Worm (Caenorhabditis elegans) whole organism, early embryonic: ENCODE data around the gene attf-5.

ENCODE experiments used
- B0310.2 ChIP-seq: sonication (generic microtip); optimal IDR thresholded peaks from 2 replicates; lab custom pipeline; 2016; ENCODE audit warnings: mild to moderate bottlenecking, missing genetic modification characterization, missing compliant biosample characterization
- F13C5.2 ChIP-seq: sonication (generic microtip); optimal IDR thresholded peaks from 2 replicates; lab custom pipeline; 2017; ENCODE audit warnings: mild to moderate bottlenecking, missing genetic modification characterization, inconsistent platforms, missing compliant biosample characterization
- aly-1 ChIP-seq: sonication (generic microtip); optimal IDR thresholded peaks from 2 replicates; lab custom pipeline; 2016; ENCODE audit warnings: missing genetic modification characterization, missing compliant biosample characterization
- ama-1 ChIP-seq: fragments of 150-350 bp; optimal IDR thresholded peaks from 2 replicates; lab custom pipeline; 2014
- ceh-13 ChIP-seq: fragments of 200-800 bp; sonication (Bioruptor generic); optimal IDR thresholded peaks from 2 replicates; lab custom pipeline; 2018; ENCODE audit warnings: mild to moderate bottlenecking, missing genetic modification characterization, missing compliant biosample characterization
- ceh-36 ChIP-seq: sonication (generic microtip); optimal IDR thresholded peaks from 2 replicates; lab custom pipeline; 2016; ENCODE audit warnings: missing genetic modification characterization, inconsistent platforms, missing compliant biosample characterization
- ets-7 ChIP-seq: sonication (generic microtip); optimal IDR thresholded peaks from 2 replicates; lab custom pipeline; 2016; ENCODE audit warnings: missing genotype, missing genetic modification characterization, missing compliant biosample characterization
- flt-1 ChIP-seq: fragments of 200-800 bp; sonication (Bioruptor generic); IDR thresholded peaks from 2 replicates; pipeline ENCODE4 v1.3.6; 2022; ENCODE audit warnings: missing genetic modification characterization, missing compliant biosample characterization
- hmbx-1 ChIP-seq: sonication (generic microtip); optimal IDR thresholded peaks from 2 replicates; lab custom pipeline; 2016; ENCODE audit warnings: mild to moderate bottlenecking, missing genetic modification characterization, missing compliant biosample characterization
- hmg-4 ChIP-seq: fragments of 200-800 bp; sonication (Bioruptor generic); optimal IDR thresholded peaks from 2 replicates; lab custom pipeline; 2018; ENCODE audit warnings: mild to moderate bottlenecking, missing genetic modification characterization, missing compliant biosample characterization
- hnd-1 ChIP-seq: sonication (generic microtip); optimal IDR thresholded peaks from 2 replicates; lab custom pipeline; 2016; ENCODE audit warnings: missing genetic modification characterization, missing compliant biosample characterization
- pes-1 ChIP-seq: fragments of 200-800 bp; sonication (Bioruptor generic); IDR thresholded peaks from 2 replicates; pipeline ENCODE4 v1.3.6; 2022; ENCODE audit warnings: missing genetic modification reagents, missing genetic modification characterization, missing compliant biosample characterization
- scrt-1 ChIP-seq: fragments of 200-800 bp; sonication (Bioruptor generic); IDR thresholded peaks from 2 replicates; pipeline ENCODE4 v1.3.6; 2022; ENCODE audit warnings: missing genetic modification characterization, missing compliant biosample characterization
- sea-1 ChIP-seq: fragments of 200-800 bp; sonication (Bioruptor generic); conservative IDR thresholded peaks from 2 replicates; pipeline ENCODE4 v1.3.6; 2022; ENCODE audit warnings: missing genetic modification characterization, missing compliant biosample characterization
- tbx-11 ChIP-seq: fragments of 200-800 bp; sonication (Bioruptor generic); IDR thresholded peaks from 2 replicates; pipeline ENCODE4 v1.3.6; 2022; ENCODE audit warnings: missing genetic modification characterization, missing compliant biosample characterization
- tbx-37 ChIP-seq: fragments of 200-800 bp; sonication (Bioruptor generic); conservative IDR thresholded peaks from 2 replicates; pipeline ENCODE4 v1.3.6; 2022; ENCODE audit warnings: missing genetic modification reagents, missing genetic modification characterization, missing compliant biosample characterization
- tra-4 ChIP-seq: sonication (generic microtip); optimal IDR thresholded peaks from 2 replicates; lab custom pipeline; 2017; ENCODE audit warnings: missing genetic modification characterization, missing compliant biosample characterization

Gene attf-5

ce11 chrX:787992-788391 lies at the start of gene attf-5:
TSS of gene attf-5 (plus strand) at chrX:788353.
- TF ChIP-seq aly-1 (tag; lab: Kevin White, UChicago) (no peak), ceh-36 (tag; lab: Kevin White, UChicago) (no peak), F13C5.2 (tag; lab: Kevin White, UChicago) (no peak), ceh-13 (GFP tag; lab: Kevin White, UChicago) (no peak), tbx-37 (GFP tag; lab: Robert Waterston, UW) (no peak), tbx-11 (GFP tag; lab: Robert Waterston, UW) (no peak), B0310.2 (tag; lab: Kevin White, UChicago) (no peak), tra-4 (no peak), ama-1 (lab: Kevin White, UChicago) (no peak), scrt-1 (GFP tag; lab: Robert Waterston, UW) (no peak), hmbx-1 (tag; lab: Kevin White, UChicago) (no peak), ets-7 (tag; lab: Kevin White, UChicago) (no peak), sea-1 (GFP tag; lab: Robert Waterston, UW) (no peak), hmg-4 (no peak), flt-1 (GFP tag; lab: Robert Waterston, UW) (no peak), hnd-1 (tag; lab: Kevin White, UChicago) (no peak), pes-1 (no peak)

- TF ChIP-seq sea-1 (GFP tag; lab: Robert Waterston, UW) (no peak), aly-1 (tag; lab: Kevin White, UChicago) (no peak), F13C5.2 (tag; lab: Kevin White, UChicago) (no peak), tra-4 (no peak)
These were observed 39.8 kb upstream of the attf-5 start for ce11 chrX:748319-748718.

DNA sequence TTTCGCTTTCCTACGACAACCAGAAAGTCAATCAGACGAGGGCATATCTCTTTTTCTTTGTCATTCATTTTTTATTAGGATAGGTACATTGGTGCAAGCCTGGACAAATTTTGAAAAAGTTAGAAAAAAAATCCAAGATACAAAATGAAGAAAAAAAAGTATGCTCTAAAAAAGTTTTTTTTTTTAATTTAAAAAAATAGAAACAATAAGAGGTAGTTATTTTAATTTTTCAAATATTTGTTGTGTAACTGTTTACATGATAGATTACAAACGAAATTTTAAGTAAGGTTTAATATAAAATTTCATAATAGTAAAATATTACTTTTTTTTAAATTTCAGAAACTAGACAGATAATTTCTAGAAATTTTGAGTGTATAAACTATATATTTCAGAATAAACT lies 28.5 kb upstream of the attf-5 start, which contains the start of gene aex-3:
TSS of gene aex-3 (minus strand) at position 101 of the 400 bp plus-strand sequence.
- TF ChIP-seq ama-1 (lab: Kevin White, UChicago) (no peak), pes-1 (no peak), tbx-11 (GFP tag; lab: Robert Waterston, UW) (no peak), flt-1 (GFP tag; lab: Robert Waterston, UW) (no peak), F13C5.2 (tag; lab: Kevin White, UChicago) (no peak), B0310.2 (tag; lab: Kevin White, UChicago) (no peak), aly-1 (tag; lab: Kevin White, UChicago) (no peak), scrt-1 (GFP tag; lab: Robert Waterston, UW) (no peak), hnd-1 (tag; lab: Kevin White, UChicago) (no peak), sea-1 (GFP tag; lab: Robert Waterston, UW) (no peak), hmg-4 (no peak), ets-7 (tag; lab: Kevin White, UChicago) (no peak), ceh-36 (tag; lab: Kevin White, UChicago) (no peak)

DNA sequence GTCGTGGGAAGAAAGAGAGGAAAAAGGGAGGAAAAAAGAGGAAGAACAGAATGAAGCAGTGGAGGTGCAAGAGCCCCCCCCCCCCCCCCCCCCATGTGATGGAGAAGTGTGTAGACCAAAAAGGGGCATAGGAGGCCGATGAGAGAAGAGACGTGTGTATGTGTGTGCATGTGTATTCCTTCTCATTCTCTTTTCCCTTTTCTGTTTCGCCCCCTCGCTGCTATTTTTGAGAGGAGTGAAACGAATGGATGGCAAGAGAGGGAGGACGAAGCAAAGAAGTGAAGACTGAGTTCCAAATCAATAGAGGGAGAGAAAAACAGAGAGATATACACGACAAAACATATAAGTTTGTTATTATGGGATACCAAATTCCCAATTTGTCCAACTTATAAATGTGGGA lies 27.6 kb upstream of the attf-5 start:
- peak; percentile 65 for TF ChIP-seq hmg-4
- peak; percentile 0 for TF ChIP-seq F13C5.2 (tag; lab: Kevin White, UChicago)
- no peak for TF ChIP-seq tbx-37 (GFP tag; lab: Robert Waterston, UW)
- no peak for TF ChIP-seq B0310.2 (tag; lab: Kevin White, UChicago)
- no peak for TF ChIP-seq scrt-1 (GFP tag; lab: Robert Waterston, UW)
- TF ChIP-seq pes-1: no peak
- no peak for TF ChIP-seq aly-1 (tag; lab: Kevin White, UChicago)

DNA sequence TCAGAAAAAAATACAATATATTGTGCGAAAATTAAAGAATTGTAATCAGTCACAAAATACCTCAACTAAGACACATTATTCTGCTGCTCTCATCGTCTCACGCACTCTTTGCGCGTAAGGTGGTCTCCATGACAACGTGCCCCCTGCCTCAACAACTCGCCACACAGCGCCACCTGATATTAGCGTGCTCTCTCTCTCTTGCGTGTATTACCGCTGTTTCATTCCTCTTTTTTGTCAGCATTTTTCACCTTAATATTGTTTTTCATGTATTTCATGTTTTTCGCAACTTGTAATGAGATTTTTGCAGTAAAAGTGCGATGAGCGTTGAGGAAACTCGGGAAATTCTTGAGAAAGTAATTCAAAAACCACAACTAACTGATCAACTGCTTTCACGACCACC lies 24.7 kb upstream of the attf-5 start, which contains the start of gene dyf-11:
TSS of gene dyf-11 (plus strand) at position 301 of the 400 bp plus-strand sequence.
- no peak for TF ChIP-seq flt-1 (GFP tag; lab: Robert Waterston, UW)
- TF ChIP-seq ets-7 (tag; lab: Kevin White, UChicago): no peak
- TF ChIP-seq tbx-11 (GFP tag; lab: Robert Waterston, UW): no peak
- no peak for TF ChIP-seq ama-1 (lab: Kevin White, UChicago)
- TF ChIP-seq sea-1 (GFP tag; lab: Robert Waterston, UW): no peak
- TF ChIP-seq hmg-4: no peak
- TF ChIP-seq pes-1: no peak
- no peak for TF ChIP-seq ceh-36 (tag; lab: Kevin White, UChicago)
- no peak for TF ChIP-seq tra-4
- TF ChIP-seq F13C5.2 (tag; lab: Kevin White, UChicago): no peak
- TF ChIP-seq aly-1 (tag; lab: Kevin White, UChicago): no peak
- TF ChIP-seq hmbx-1 (tag; lab: Kevin White, UChicago): no peak
- no peak for TF ChIP-seq scrt-1 (GFP tag; lab: Robert Waterston, UW)
- no peak for TF ChIP-seq B0310.2 (tag; lab: Kevin White, UChicago)
- no peak for TF ChIP-seq tbx-37 (GFP tag; lab: Robert Waterston, UW)
- no peak for TF ChIP-seq ceh-13 (GFP tag; lab: Kevin White, UChicago)
- no peak for TF ChIP-seq hnd-1 (tag; lab: Kevin White, UChicago)

DNA sequence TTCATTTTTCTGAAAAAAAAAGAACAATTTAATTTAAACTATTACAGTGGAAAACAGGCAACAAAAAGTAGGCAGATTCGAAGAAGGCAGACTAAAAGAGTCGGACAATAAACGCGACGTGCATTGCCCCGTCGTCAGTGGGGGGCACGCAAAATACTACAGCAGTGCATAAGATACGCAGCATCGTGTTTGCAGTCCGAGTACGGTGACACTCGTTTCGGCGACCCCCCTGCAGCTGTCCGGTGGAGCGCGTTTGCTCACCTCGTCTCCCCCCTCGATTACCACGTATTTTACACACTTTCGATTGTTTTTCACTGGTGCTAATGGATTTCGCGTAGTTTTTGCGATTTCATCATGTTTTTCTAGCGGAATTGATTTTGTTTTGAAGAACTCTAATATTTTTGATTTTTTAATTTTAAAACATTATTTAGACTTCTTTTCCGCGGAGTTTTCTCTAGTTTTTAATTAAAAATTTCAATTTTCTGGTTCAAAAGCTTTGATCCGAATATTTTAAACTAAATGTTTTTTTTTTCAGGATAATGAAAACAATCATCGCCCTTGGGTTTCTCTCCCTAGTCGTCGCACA lies 20.0 kb upstream of the attf-5 start, which contains the start of the genes trap-2 and ile-2:
TSS of gene trap-2 (minus strand) at position 9 of the 586 bp plus-strand sequence.
TSS of gene ile-2 (plus strand) at position 536 of the 586 bp plus-strand sequence.
- TF ChIP-seq F13C5.2 (tag; lab: Kevin White, UChicago) (peak; percentile 89), sea-1 (GFP tag; lab: Robert Waterston, UW) (peak; percentile 69; the same call in 1 of the 2 replicates), flt-1 (GFP tag; lab: Robert Waterston, UW) (peak; percentile 57; the same call in 1 of the 2 replicates), ets-7 (tag; lab: Kevin White, UChicago) (peak; percentile 37), hmg-4 (peak; percentile 78), B0310.2 (tag; lab: Kevin White, UChicago) (no peak), aly-1 (tag; lab: Kevin White, UChicago) (no peak)

- TF ChIP-seq sea-1 (GFP tag; lab: Robert Waterston, UW): no peak
- TF ChIP-seq hnd-1 (tag; lab: Kevin White, UChicago): no peak
- TF ChIP-seq ama-1 (lab: Kevin White, UChicago): no peak
- no peak for TF ChIP-seq ets-7 (tag; lab: Kevin White, UChicago)
- TF ChIP-seq pes-1: no peak
- no peak for TF ChIP-seq B0310.2 (tag; lab: Kevin White, UChicago)
- TF ChIP-seq flt-1 (GFP tag; lab: Robert Waterston, UW): no peak
- TF ChIP-seq ceh-36 (tag; lab: Kevin White, UChicago): no peak
- no peak for TF ChIP-seq ceh-13 (GFP tag; lab: Kevin White, UChicago)
- no peak for TF ChIP-seq tbx-37 (GFP tag; lab: Robert Waterston, UW)
- no peak for TF ChIP-seq aly-1 (tag; lab: Kevin White, UChicago)
These were observed 18.6 kb upstream of the attf-5 start for ce11 chrX:769550-769949.
